Fruit fly (Drosophila melanogaster) whole organism: ENCODE measurements around the gene mino.

Source experiments
- CG8478 ChIP-seq: fragments of >200 bp; optimal IDR thresholded peaks from 2 replicates; lab custom pipeline; 2018; ENCODE audit warnings: inconsistent platforms
- Dll ChIP-seq: fragments of >200 bp; optimal IDR thresholded peaks from 2 replicates; lab custom pipeline; 2017
- EcR ChIP-seq, 2 experiments: fragments of >200 bp; optimal IDR thresholded peaks; 2 replicates each; lab custom pipeline; 2017; ENCODE audit warnings: missing biosample characterization in 2 of 2, missing genetic modification characterization in 2 of 2, missing genetic modification reagents in 2 of 2
- pan ChIP-seq: fragments of >200 bp; optimal IDR thresholded peaks from 2 replicates; lab custom pipeline; 2017
- psq ChIP-seq: fragments of >200 bp; optimal IDR thresholded peaks from 2 replicates; lab custom pipeline; 2017
- usp ChIP-seq: fragments of >200 bp; optimal IDR thresholded peaks from 2 replicates; lab custom pipeline; 2017; ENCODE audit warnings: missing biosample characterization, missing genetic modification characterization, mixed read lengths

DNA sequence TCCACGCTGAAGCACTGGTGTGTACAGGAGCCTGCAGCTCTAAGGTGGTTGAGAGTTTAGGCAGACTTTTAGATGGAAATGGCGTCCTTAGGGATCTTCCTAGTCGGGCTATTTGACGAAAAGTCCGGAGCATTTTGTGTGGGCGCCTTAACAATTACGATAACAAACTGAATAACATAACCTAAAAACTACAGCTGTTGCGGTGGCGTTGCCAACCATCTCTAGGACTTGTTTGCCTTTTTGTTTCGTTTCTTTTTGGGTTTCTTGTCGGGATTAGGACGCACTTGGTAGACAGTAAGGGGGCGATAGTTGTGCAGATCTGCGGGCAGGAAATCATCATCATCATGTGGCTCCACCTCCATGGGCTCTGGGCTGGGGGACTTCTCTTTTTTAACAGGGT, 33.0 kb downstream of the mino start:
- TF ChIP-seq pan (lab: Kevin White, UChicago) (no peak), usp (GFP tag; lab: Kevin White, UChicago) (no peak), psq (no peak), CG8478 (lab: Kevin White, UChicago) (no peak), EcR (GFP tag; optimal IDR thresholded peaks at IDR 0.05; lab: Kevin White, UChicago) (no peak), Dll (no peak)
